Fruit fly (Drosophila melanogaster) whole organism, prepupa: Measurements from ENCODE around the gene GCC88.

Experiments used
- CG11294 ChIP-seq: fragments of 200-800 bp; sonication (Bioruptor generic); IDR thresholded peaks from 2 replicates; pipeline ENCODE4 v1.3.6; 2022; ENCODE audit warnings: missing biosample characterization, missing genetic modification characterization
- CG6808 ChIP-seq: fragments of 200-800 bp; sonication (Bioruptor generic); optimal IDR thresholded peaks from 3 replicates; lab custom pipeline; 2017; ENCODE audit warnings: missing biosample characterization, missing genetic modification characterization, mild to moderate bottlenecking, moderate library complexity, missing genetic modification reagents
- CG8632 ChIP-seq: fragments of 200-800 bp; sonication (Bioruptor generic); optimal IDR thresholded peaks from 3 replicates; lab custom pipeline; 2016; ENCODE audit warnings: missing biosample characterization, missing genetic modification characterization
- Hr39 ChIP-seq: fragments of 200-800 bp; sonication (Bioruptor generic); optimal IDR thresholded peaks from 2 replicates; lab custom pipeline; 2016; ENCODE audit warnings: missing biosample characterization, missing genetic modification characterization
- Hr4 ChIP-seq: fragments of 200-800 bp; sonication (Bioruptor generic); optimal IDR thresholded peaks from 3 replicates; lab custom pipeline; 2016; ENCODE audit warnings: missing biosample characterization, missing genetic modification characterization
- dac ChIP-seq: fragments of 200-800 bp; sonication (Bioruptor generic); optimal IDR thresholded peaks from 2 replicates; lab custom pipeline; 2017; ENCODE audit warnings: missing biosample characterization, mild to moderate bottlenecking, missing genetic modification characterization
- pdm3 ChIP-seq: fragments of 200-800 bp; sonication (Bioruptor generic); optimal IDR thresholded peaks from 3 replicates; lab custom pipeline; 2016; ENCODE audit warnings: missing biosample characterization, missing genetic modification characterization

DNA sequence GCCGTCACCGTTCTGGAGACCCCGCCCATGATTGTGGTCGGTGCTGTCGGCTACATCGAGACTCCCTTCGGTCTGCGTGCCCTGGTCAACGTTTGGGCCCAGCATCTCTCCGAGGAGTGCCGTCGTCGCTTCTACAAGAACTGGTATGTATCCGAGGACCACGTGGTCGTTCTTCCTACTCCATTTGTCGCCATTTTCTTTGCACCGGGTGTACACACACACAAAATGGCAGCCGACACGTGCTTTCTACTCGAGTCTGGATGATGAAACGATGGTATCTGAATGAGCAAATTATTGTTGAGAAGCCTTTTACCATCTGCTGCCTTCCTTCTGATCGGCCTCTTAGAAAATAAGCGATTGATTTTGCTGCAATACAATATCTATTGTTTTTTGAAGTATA, 7.8 kb downstream of the GCC88 start:
- TF ChIP-seq Hr4 (no peak), CG6808 (GFP tag; lab: Kevin White, UChicago) (no peak), Hr39 (GFP tag; lab: Kevin White, UChicago) (no peak), pdm3 (GFP tag; lab: Kevin White, UChicago) (no peak), dac (GFP tag; lab: Kevin White, UChicago) (no peak), CG11294 (GFP tag; lab: Robert Waterston, UW) (no peak), CG8632 (GFP tag; lab: Kevin White, UChicago) (no peak)
